Worm (Caenorhabditis elegans) whole organism, L3 larva: ENCODE results near the gene flh-1.

Experiments used
- R02D3.7 ChIP-seq: fragments of 150-350 bp; optimal IDR thresholded peaks from 2 replicates; lab custom pipeline; 2014; ENCODE audit warnings: missing biosample characterization, missing genetic modification characterization
- ceh-16 ChIP-seq: sonication (generic microtip); optimal IDR thresholded peaks from 2 replicates; lab custom pipeline; 2017; ENCODE audit warnings: missing biosample characterization, missing genetic modification characterization
- ceh-9 ChIP-seq: sonication (generic microtip); optimal IDR thresholded peaks from 2 replicates; lab custom pipeline; 2018; ENCODE audit warnings: missing biosample characterization, missing genetic modification characterization
- elt-3 ChIP-seq, 3 experiments: fragments of 150-350 bp in 1 of 3; sonication (generic microtip) in 2 of 3; optimal IDR thresholded peaks; 2 replicates in 2 of 3; 4 replicates in 1 of 3; lab custom pipeline; 2014 to 2017; ENCODE audit warnings: missing biosample characterization in 3 of 3, missing genetic modification characterization in 3 of 3
- fos-1 ChIP-seq: fragments of 150-350 bp; optimal IDR thresholded peaks from 2 replicates; lab custom pipeline; 2014; ENCODE audit warnings: missing biosample characterization, missing genetic modification characterization
- jun-1 ChIP-seq: fragments of 150-350 bp; optimal IDR thresholded peaks from 2 replicates; lab custom pipeline; 2014; ENCODE audit warnings: missing biosample characterization, missing genetic modification reagents, missing genetic modification characterization
- pha-4 ChIP-seq: fragments of 150-350 bp; optimal IDR thresholded peaks from 2 replicates; lab custom pipeline; 2014; ENCODE audit warnings: missing biosample characterization, missing genetic modification reagents, missing genetic modification characterization
- skn-1 ChIP-seq: fragments of 150-350 bp; optimal IDR thresholded peaks from 2 replicates; lab custom pipeline; 2014; ENCODE audit warnings: missing biosample characterization, missing genetic modification characterization
- unc-62 ChIP-seq: fragments of 150-350 bp; sonication (generic microtip); optimal IDR thresholded peaks from 4 replicates; lab custom pipeline; 2014; ENCODE audit warnings: missing biosample characterization, missing genetic modification reagents, missing genetic modification characterization
- zag-1 ChIP-seq: fragments of 150-350 bp; optimal IDR thresholded peaks from 2 replicates; lab custom pipeline; 2014; ENCODE audit warnings: missing biosample characterization, missing genetic modification characterization

DNA sequence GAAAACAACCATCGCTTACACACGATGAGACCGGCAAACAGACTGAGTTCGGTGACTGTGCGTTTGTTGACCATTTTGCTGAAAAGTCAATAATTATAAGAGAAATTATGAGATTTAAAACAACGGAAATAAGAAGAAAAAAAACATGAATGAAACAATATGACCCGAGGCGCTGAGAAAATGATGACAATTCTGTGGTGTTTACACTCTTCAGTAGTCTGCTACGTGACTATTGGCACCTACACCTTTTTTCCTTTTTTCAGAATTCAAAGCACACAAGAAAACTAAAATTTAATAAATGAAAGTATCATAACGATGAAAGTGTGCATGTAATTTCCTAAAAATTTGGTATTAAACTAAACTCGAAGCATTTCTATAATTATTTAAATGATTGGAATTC lies 4.4 kb downstream of the flh-1 start, which contains the start of gene Y11D7A.10:
- no peak for TF ChIP-seq pha-4
- no peak for TF ChIP-seq unc-62 (GFP tag; lab: Kevin White, UChicago)
- TF ChIP-seq elt-3 (tag; optimal IDR thresholded peaks at IDR 0.05; lab: Kevin White, UChicago): no peak
- peak; percentile 87 for TF ChIP-seq skn-1
- TF ChIP-seq zag-1: no peak
- TF ChIP-seq ceh-9 (tag; lab: Kevin White, UChicago): no peak
- TF ChIP-seq jun-1 (tag; lab: Kevin White, UChicago): no peak
- TF ChIP-seq fos-1 (tag; lab: Kevin White, UChicago): no peak
- TF ChIP-seq ceh-16 (tag; lab: Kevin White, UChicago): no peak
- no peak for TF ChIP-seq R02D3.7
